Fruit fly (Drosophila melanogaster): ENCODE measurements around the gene barr.
A peak's percentile ranks its signal among the peaks of the same experiment; 100 is the strongest.

barr gene

dm6 chr2L:20091094-20091679, 30.0 kb upstream of the barr start, which contains the start of the genes CG10747 and Pyroxd1 (continued):
- TF ChIP-seq Sox14 (GFP tag; optimal IDR thresholded peaks at IDR 0.05) (peak; percentile 99), Sox15 (GFP tag; optimal IDR thresholded peaks at IDR 0.05) (peak; percentile 99), CG8632 (GFP tag; optimal IDR thresholded peaks at IDR 0.05) (peak; percentile 98), Hr39 (GFP tag; optimal IDR thresholded peaks at IDR 0.05) (peak; percentile 99), CG1621 (tag; optimal IDR thresholded peaks at IDR 0.05) (peak; percentile 97), topi (GFP tag; optimal IDR thresholded peaks at IDR 0.05) (peak; percentile 99), Hr4 (GFP tag; optimal IDR thresholded peaks at IDR 0.05) (peak; percentile 100), CG4318 (GFP tag; optimal IDR thresholded peaks at IDR 0.05) (peak; percentile 99), dac (GFP tag; optimal IDR thresholded peaks at IDR 0.05) (peak; percentile 98), CG9139 (GFP tag; optimal IDR thresholded peaks at IDR 0.05) (peak; percentile 96), CG10669 (GFP tag; optimal IDR thresholded peaks at IDR 0.05) (peak; percentile 99), Ets21C (GFP tag; optimal IDR thresholded peaks at IDR 0.05) (peak; percentile 98), CG3032 (tag; optimal IDR thresholded peaks at IDR 0.05) (peak; percentile 98), Blimp-1 (GFP tag; optimal IDR thresholded peaks at IDR 0.05) (peak; percentile 96), CG11762 (GFP tag; optimal IDR thresholded peaks at IDR 0.05; ENCODE audit: insufficient read depth) (peak; percentile 99), Hr38 (GFP tag; optimal IDR thresholded peaks at IDR 0.05) (peak; percentile 88), fd85E (GFP tag; optimal IDR thresholded peaks at IDR 0.05) (peak; percentile 94), CG34406 (GFP tag; optimal IDR thresholded peaks at IDR 0.05) (peak; percentile 99), CG7368 (GFP tag; optimal IDR thresholded peaks at IDR 0.05) (peak; percentile 98), Eip75B (GFP tag; optimal IDR thresholded peaks at IDR 0.05) (peak; percentile 98), CG11294 (GFP tag; IDR thresholded peaks at IDR 0.05) (peak; percentile 98)

dm6 chr2L:20086295-20087096, 25.3 kb upstream of the barr start:
- TF ChIP-seq CG8632 (GFP tag; optimal IDR thresholded peaks at IDR 0.05) (peak; percentile 91), CG11762 (GFP tag; optimal IDR thresholded peaks at IDR 0.05; ENCODE audit: insufficient read depth) (peak; percentile 94), CG9139 (GFP tag; optimal IDR thresholded peaks at IDR 0.05) (peak; percentile 53), vri (GFP tag; optimal IDR thresholded peaks at IDR 0.05) (peak; percentile 96), CG15336 (GFP tag; IDR thresholded peaks at IDR 0.05) (peak; percentile 97), Eip78C (GFP tag) (peak; percentile 98), Hr38 (GFP tag; optimal IDR thresholded peaks at IDR 0.05) (no peak), CG3919 (GFP tag; optimal IDR thresholded peaks at IDR 0.05) (peak; percentile 92), CG3032 (tag; optimal IDR thresholded peaks at IDR 0.05) (peak; percentile 73), CG32006 (GFP tag; optimal IDR thresholded peaks at IDR 0.05) (peak; percentile 90), Hr39 (GFP tag; optimal IDR thresholded peaks at IDR 0.05) (peak; percentile 91), Gug (GFP tag; IDR thresholded peaks at IDR 0.05) (peak; percentile 96), eg (GFP tag; IDR thresholded peaks at IDR 0.05) (peak; percentile 98), svp (GFP tag) (peak; percentile 98), CG31627 (GFP tag; optimal IDR thresholded peaks at IDR 0.05) (peak; percentile 91), Ets21C (GFP tag; optimal IDR thresholded peaks at IDR 0.05) (peak; percentile 84), lz (GFP tag; optimal IDR thresholded peaks at IDR 0.05) (peak; percentile 90), CG16779 (tag; optimal IDR thresholded peaks at IDR 0.05) (peak; percentile 90), spab (GFP tag; optimal IDR thresholded peaks at IDR 0.05) (peak; percentile 81), fd85E (GFP tag; optimal IDR thresholded peaks at IDR 0.05) (peak; percentile 64), CG10631 (GFP tag; optimal IDR thresholded peaks at IDR 0.05) (peak; percentile 92), CG34406 (GFP tag; optimal IDR thresholded peaks at IDR 0.05) (peak; percentile 93), CG6276 (GFP tag; optimal IDR thresholded peaks at IDR 0.05) (peak; percentile 91), CG10669 (GFP tag; optimal IDR thresholded peaks at IDR 0.05) (peak; percentile 86), net (GFP tag; optimal IDR thresholded peaks at IDR 0.05) (peak; percentile 93), dac (GFP tag; optimal IDR thresholded peaks at IDR 0.05) (peak; percentile 85), CG11294 (GFP tag; IDR thresholded peaks at IDR 0.05) (peak; percentile 96), CG11902 (GFP tag; optimal IDR thresholded peaks at IDR 0.05) (peak; percentile 84), fd59A (GFP tag; optimal IDR thresholded peaks at IDR 0.05) (peak; percentile 72), topi (GFP tag; optimal IDR thresholded peaks at IDR 0.05) (peak; percentile 91), CG8319 (GFP tag; optimal IDR thresholded peaks at IDR 0.05) (peak; percentile 90), CG6163 (GFP tag; IDR thresholded peaks at IDR 0.05) (peak; percentile 96), CG1621 (tag; optimal IDR thresholded peaks at IDR 0.05) (peak; percentile 76), Sox14 (GFP tag; optimal IDR thresholded peaks at IDR 0.05) (peak; percentile 95), CG6854 (GFP tag; optimal IDR thresholded peaks at IDR 0.05) (peak; percentile 66), fkh (GFP tag; optimal IDR thresholded peaks at IDR 0.05) (peak; percentile 98), Ets96B (tag; optimal IDR thresholded peaks at IDR 0.05) (peak; percentile 81), ss (GFP tag; optimal IDR thresholded peaks at IDR 0.05) (peak; percentile 15 to 71), OdsH (GFP tag; optimal IDR thresholded peaks at IDR 0.05) (peak; percentile 95)
